Fruit fly (Drosophila melanogaster): ENCODE results near the gene NetB.

Gene NetB

DNA sequence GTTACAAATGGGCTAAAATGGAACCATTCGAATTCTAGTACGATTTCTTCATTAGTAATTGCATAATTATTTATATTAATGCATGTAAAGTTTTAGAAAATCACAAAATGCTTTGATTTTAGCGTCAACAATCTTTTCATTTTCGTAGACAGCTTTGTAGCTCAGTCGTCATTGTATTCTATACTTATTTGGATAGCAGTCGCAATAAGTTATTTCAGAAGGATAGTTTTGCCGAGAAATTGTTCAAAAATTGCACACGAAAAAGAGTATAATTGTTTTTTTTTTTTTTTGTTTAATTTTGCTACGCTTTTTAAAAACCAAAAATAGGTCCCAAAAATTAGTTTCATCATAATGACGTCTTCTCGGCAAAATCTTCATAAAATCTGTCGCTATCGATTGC is 25.8 kb upstream of the NetB start, which contains the start of gene CG5334:
Gene CG5334, plus strand, starts transcription at position 301 of the 400 bp plus-strand sequence.
- no peak for TF ChIP-seq fru (GFP tag; optimal IDR thresholded peaks at IDR 0.05)
- no peak for TF ChIP-seq psq (GFP tag; optimal IDR thresholded peaks at IDR 0.05)
- no peak for TF ChIP-seq HLH106 (tag; optimal IDR thresholded peaks at IDR 0.05)
- no peak for TF ChIP-seq Hnf4 (GFP tag; optimal IDR thresholded peaks at IDR 0.05)
- no peak for TF ChIP-seq rgr (GFP tag; optimal IDR thresholded peaks at IDR 0.05)
- no peak for TF ChIP-seq brk (GFP tag; optimal IDR thresholded peaks at IDR 0.05)
- no peak for TF ChIP-seq Dif (GFP tag; optimal IDR thresholded peaks at IDR 0.05; ENCODE audit: partially characterized antibody)
- no peak for TF ChIP-seq OdsH (GFP tag; optimal IDR thresholded peaks at IDR 0.05)
- no peak for TF ChIP-seq sage (GFP tag; optimal IDR thresholded peaks at IDR 0.05)
- TF ChIP-seq woc (GFP tag; optimal IDR thresholded peaks at IDR 0.05), result no peak
- TF ChIP-seq dl (GFP tag; optimal IDR thresholded peaks at IDR 0.05; ENCODE audit: insufficient read depth in 1 of 2, partially characterized antibody in 2 of 2), result no peak
- TF ChIP-seq Sp1 (GFP tag; optimal IDR thresholded peaks at IDR 0.05), result no peak
- TF ChIP-seq Jra (GFP tag; optimal IDR thresholded peaks at IDR 0.05), result no peak
- no peak for TF ChIP-seq tai (GFP tag; optimal IDR thresholded peaks at IDR 0.05)
- TF ChIP-seq Dfd (GFP tag; optimal IDR thresholded peaks at IDR 0.05), result no peak

DNA sequence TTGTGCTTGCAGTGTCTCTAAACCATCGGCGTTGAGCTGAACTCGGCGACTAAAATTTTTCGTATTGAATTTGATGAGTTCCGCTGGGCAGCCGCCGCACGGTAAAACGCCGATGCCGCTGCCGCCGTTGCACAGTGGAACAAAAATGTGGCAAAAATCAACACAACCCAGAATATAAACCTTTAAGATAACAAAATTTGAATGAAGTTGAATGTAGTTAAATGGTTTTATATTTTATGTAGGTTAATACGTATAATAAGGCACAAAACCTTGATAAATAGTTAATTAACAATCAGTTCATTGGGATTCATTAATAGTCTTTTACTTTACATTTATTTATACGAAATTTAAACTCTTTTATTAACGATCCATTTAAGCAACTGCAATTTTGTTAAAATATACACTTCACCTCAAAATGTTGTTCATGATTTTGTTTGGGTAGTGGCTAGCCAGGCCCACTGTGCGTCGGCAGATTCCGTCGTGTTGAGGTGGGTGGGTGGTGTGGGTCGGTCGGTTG is 16.6 kb upstream of the NetB start, which contains the start of gene CG15890:
Gene CG15890, minus strand, starts transcription at position 51 of the 517 bp plus-strand sequence.
- no peak for TF ChIP-seq rgr (GFP tag; optimal IDR thresholded peaks at IDR 0.05)
- no peak for TF ChIP-seq Dfd (GFP tag; optimal IDR thresholded peaks at IDR 0.05)
- TF ChIP-seq h (GFP tag; optimal IDR thresholded peaks at IDR 0.05), result peak; percentile 5
- no peak for TF ChIP-seq GATAd (GFP tag; optimal IDR thresholded peaks at IDR 0.05)
- no peak for TF ChIP-seq br (GFP tag; optimal IDR thresholded peaks at IDR 0.05)
- no peak for TF ChIP-seq CG9705 (GFP tag; optimal IDR thresholded peaks at IDR 0.05)
- TF ChIP-seq sv (GFP tag; optimal IDR thresholded peaks at IDR 0.05), result peak; percentile 20
- peak; percentile 6 for TF ChIP-seq fru (GFP tag; optimal IDR thresholded peaks at IDR 0.05)
- no peak for TF ChIP-seq Jra (GFP tag; optimal IDR thresholded peaks at IDR 0.05)
- no peak for TF ChIP-seq Mio (GFP tag; optimal IDR thresholded peaks at IDR 0.05)
- TF ChIP-seq dsf (GFP tag; optimal IDR thresholded peaks at IDR 0.05; ENCODE audit: borderline replicate concordance), result no peak
- no peak for TF ChIP-seq brk (GFP tag; optimal IDR thresholded peaks at IDR 0.05)
- TF ChIP-seq CrebA (GFP tag; optimal IDR thresholded peaks at IDR 0.05; ENCODE audit: borderline replicate concordance), result no peak
- no peak for TF ChIP-seq Hr83 (GFP tag; optimal IDR thresholded peaks at IDR 0.05; ENCODE audit: poor library complexity, severe bottlenecking)
- peak; percentile 21 for TF ChIP-seq HLH106 (tag; optimal IDR thresholded peaks at IDR 0.05)
- TF ChIP-seq Hnf4 (GFP tag; optimal IDR thresholded peaks at IDR 0.05), result no peak

DNA sequence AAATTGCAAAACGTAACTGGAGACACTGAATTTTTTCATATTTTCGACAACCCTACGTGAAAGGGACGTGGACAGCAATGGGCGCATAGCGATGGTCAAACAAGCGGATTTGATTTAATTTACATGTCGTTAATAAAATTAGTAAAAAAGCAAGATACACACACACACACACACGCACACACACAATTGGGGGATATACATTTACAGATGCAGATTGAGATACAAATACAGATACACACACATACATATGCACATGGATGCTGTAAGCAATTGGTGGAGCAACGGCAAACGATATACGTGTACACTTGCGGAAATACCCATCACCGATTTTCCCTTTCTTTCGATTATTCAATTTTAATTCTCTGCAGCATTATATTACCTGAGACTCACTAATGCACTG is 15.8 kb upstream of the NetB start:
- TF ChIP-seq Dfd (GFP tag; optimal IDR thresholded peaks at IDR 0.05), result peak; percentile 75
- TF ChIP-seq Dif (GFP tag; optimal IDR thresholded peaks at IDR 0.05; ENCODE audit: partially characterized antibody), result no peak

DNA sequence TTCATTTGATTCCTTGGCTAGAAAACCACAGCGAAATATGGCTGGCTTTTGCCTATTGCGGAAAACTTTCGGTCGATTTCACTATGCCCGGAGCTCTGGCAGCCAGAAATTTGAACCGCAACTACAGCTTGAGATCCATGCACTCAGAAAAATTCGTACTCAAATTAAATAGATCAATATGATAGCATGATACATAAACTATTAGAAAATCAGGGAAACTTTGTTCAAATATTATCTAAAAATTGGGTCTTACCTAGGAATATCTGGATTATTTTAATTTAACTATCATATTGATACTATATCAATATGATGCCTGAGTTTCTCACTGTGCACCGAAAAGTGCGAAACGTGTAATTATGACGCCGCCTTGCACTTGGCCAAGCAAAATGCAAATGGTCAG is 2.0 kb upstream of the NetB start:
- no peak for TF ChIP-seq CG9705 (GFP tag; optimal IDR thresholded peaks at IDR 0.05)
- no peak for TF ChIP-seq jim (GFP tag; optimal IDR thresholded peaks at IDR 0.05)
- TF ChIP-seq h (GFP tag; optimal IDR thresholded peaks at IDR 0.05), result peak; percentile 18
- TF ChIP-seq tai (GFP tag; optimal IDR thresholded peaks at IDR 0.05), result no peak
- no peak for TF ChIP-seq Hnf4 (GFP tag; optimal IDR thresholded peaks at IDR 0.05)
- peak; percentile 15 for TF ChIP-seq HLH106 (tag; optimal IDR thresholded peaks at IDR 0.05)
- TF ChIP-seq dl (GFP tag; optimal IDR thresholded peaks at IDR 0.05; ENCODE audit: insufficient read depth in 1 of 2, partially characterized antibody in 2 of 2), result no peak
- no peak for TF ChIP-seq ey (GFP tag; optimal IDR thresholded peaks at IDR 0.05)
- TF ChIP-seq OdsH (GFP tag; optimal IDR thresholded peaks at IDR 0.05), result no peak
- no peak for TF ChIP-seq Dfd (GFP tag; optimal IDR thresholded peaks at IDR 0.05)

DNA sequence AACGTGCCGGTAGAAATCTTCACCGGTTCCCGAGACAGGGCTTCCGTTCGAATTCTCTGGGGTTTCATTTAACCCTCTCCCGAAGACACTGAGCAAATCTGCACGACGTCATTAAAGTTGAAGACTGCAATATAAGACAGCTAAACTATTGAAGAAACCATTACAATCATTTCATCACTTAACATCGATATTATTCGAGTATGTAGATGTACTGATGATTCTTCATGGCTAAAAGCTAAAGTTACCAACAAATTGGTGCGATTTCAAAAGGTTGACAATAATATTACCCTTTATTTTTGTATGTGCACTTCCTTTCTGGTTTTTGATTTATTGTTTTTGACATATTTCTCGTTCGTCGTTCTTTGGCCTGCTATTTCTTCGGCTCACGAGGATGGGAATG is 1.3 kb upstream of the NetB start:
- TF ChIP-seq Dfd (GFP tag; optimal IDR thresholded peaks at IDR 0.05) (no peak), Rel (GFP tag; optimal IDR thresholded peaks at IDR 0.05) (no peak), Rel (tag; optimal IDR thresholded peaks at IDR 0.05) (no peak), sv (GFP tag; optimal IDR thresholded peaks at IDR 0.05) (no peak), brk (GFP tag; optimal IDR thresholded peaks at IDR 0.05) (no peak), dl (GFP tag; optimal IDR thresholded peaks at IDR 0.05; ENCODE audit: insufficient read depth in 1 of 2, partially characterized antibody in 2 of 2) (no peak), tai (GFP tag; optimal IDR thresholded peaks at IDR 0.05) (no peak), woc (GFP tag; optimal IDR thresholded peaks at IDR 0.05) (peak; percentile 73), usp (GFP tag; optimal IDR thresholded peaks at IDR 0.05) (no peak), Mio (GFP tag; optimal IDR thresholded peaks at IDR 0.05) (no peak), Hr83 (GFP tag; optimal IDR thresholded peaks at IDR 0.05; ENCODE audit: poor library complexity, severe bottlenecking) (no peak), fru (GFP tag; optimal IDR thresholded peaks at IDR 0.05) (peak; percentile 82), dsf (GFP tag; optimal IDR thresholded peaks at IDR 0.05; ENCODE audit: borderline replicate concordance) (no peak), Hnf4 (GFP tag; optimal IDR thresholded peaks at IDR 0.05) (peak; percentile 22), foxo (GFP tag; optimal IDR thresholded peaks at IDR 0.05) (peak in 1 of 2 experiments; percentile 80), Jra (GFP tag; optimal IDR thresholded peaks at IDR 0.05) (no peak), HLH106 (tag; optimal IDR thresholded peaks at IDR 0.05) (peak; percentile 79), CG32264 (GFP tag; optimal IDR thresholded peaks at IDR 0.05) (no peak), CG9705 (GFP tag; optimal IDR thresholded peaks at IDR 0.05) (peak; percentile 55), sage (GFP tag; optimal IDR thresholded peaks at IDR 0.05) (no peak), Sp1 (GFP tag; optimal IDR thresholded peaks at IDR 0.05) (peak; percentile 63), Abd-B (GFP tag; optimal IDR thresholded peaks at IDR 0.05) (no peak), psq (GFP tag; optimal IDR thresholded peaks at IDR 0.05) (peak; percentile 64), rgr (GFP tag; optimal IDR thresholded peaks at IDR 0.05) (peak; percentile 63), jim (GFP tag; optimal IDR thresholded peaks at IDR 0.05) (no peak), pan (optimal IDR thresholded peaks at IDR 0.05) (no peak), CrebA (GFP tag; optimal IDR thresholded peaks at IDR 0.05; ENCODE audit: borderline replicate concordance) (no peak), N (GFP tag; optimal IDR thresholded peaks at IDR 0.05) (no peak), Dif (GFP tag; optimal IDR thresholded peaks at IDR 0.05; ENCODE audit: partially characterized antibody) (no peak), br (GFP tag; optimal IDR thresholded peaks at IDR 0.05) (peak; percentile 69), h (GFP tag; optimal IDR thresholded peaks at IDR 0.05) (peak; percentile 71), ey (GFP tag; optimal IDR thresholded peaks at IDR 0.05) (peak; percentile 79), OdsH (GFP tag; optimal IDR thresholded peaks at IDR 0.05) (peak; percentile 59)
